Fruit fly (Drosophila melanogaster) whole organism, embryonic: ENCODE data around the gene obst-F.
A peak's percentile ranks its signal among the peaks of the same experiment; 100 is the strongest.

Experiments used
- Bgb ChIP-seq: fragments of 200-800 bp; sonication (Bioruptor generic); IDR thresholded peaks from 2 replicates; pipeline ENCODE4 v1.3.6; 2022; ENCODE audit warnings: missing biosample characterization, missing genetic modification characterization; ENCODE audit not compliant: partially characterized antibody
- CG10274 ChIP-seq: fragments of 200-800 bp; sonication (Bioruptor generic); optimal IDR thresholded peaks from 3 replicates; lab custom pipeline; 2017; ENCODE audit warnings: missing biosample characterization, mild to moderate bottlenecking, missing genetic modification characterization
- CG10654 ChIP-seq: fragments of 200-800 bp; sonication (Bioruptor generic); optimal IDR thresholded peaks from 2 replicates; lab custom pipeline; 2016; ENCODE audit warnings: missing biosample characterization, missing genetic modification characterization
- CG10979 ChIP-seq: fragments of 200-800 bp; sonication (Bioruptor generic); optimal IDR thresholded peaks from 2 replicates; lab custom pipeline; 2018; ENCODE audit warnings: missing biosample characterization, mild to moderate bottlenecking, missing genetic modification characterization, moderate library complexity
- CG11093 ChIP-seq: fragments of 200-800 bp; sonication (Bioruptor generic); IDR thresholded peaks from 3 replicates; pipeline ENCODE4 v1.3.6; 2022; ENCODE audit warnings: missing biosample characterization, missing genetic modification characterization
- CG11504 ChIP-seq: fragments of 200-800 bp; sonication (Bioruptor generic); optimal IDR thresholded peaks from 3 replicates; lab custom pipeline; 2019; ENCODE audit warnings: missing biosample characterization, mild to moderate bottlenecking, missing genetic modification characterization, moderate library complexity
- CG12071 ChIP-seq: fragments of 200-800 bp; sonication (Bioruptor generic); optimal IDR thresholded peaks from 3 replicates; lab custom pipeline; 2018; ENCODE audit warnings: missing biosample characterization, mild to moderate bottlenecking, missing genetic modification characterization
- CG15269 ChIP-seq: fragments of 200-800 bp; sonication (Bioruptor generic); optimal IDR thresholded peaks from 2 replicates; lab custom pipeline; 2018; ENCODE audit warnings: missing biosample characterization, mild to moderate bottlenecking, missing genetic modification characterization, moderate library complexity
- CG17328 ChIP-seq: fragments of 200-800 bp; sonication (Bioruptor generic); IDR thresholded peaks from 2 replicates; pipeline ENCODE4 v1.3.6; 2022; ENCODE audit warnings: missing biosample characterization, missing genetic modification characterization
- CG17912 ChIP-seq: fragments of 200-800 bp; sonication (Bioruptor generic); optimal IDR thresholded peaks from 2 replicates; lab custom pipeline; 2018; ENCODE audit warnings: missing biosample characterization, mild to moderate bottlenecking, missing genetic modification characterization
- CG18262 ChIP-seq: fragments of 200-800 bp; optimal IDR thresholded peaks from 3 replicates; lab custom pipeline; 2019; ENCODE audit warnings: missing biosample characterization, mild to moderate bottlenecking, missing genetic modification characterization, moderate library complexity
- CG18764 ChIP-seq: fragments of 200-800 bp; sonication (Bioruptor generic); optimal IDR thresholded peaks from 3 replicates; lab custom pipeline; 2016; ENCODE audit warnings: missing biosample characterization, missing genetic modification characterization
- CG2116 ChIP-seq: fragments of 200-800 bp; sonication (Bioruptor generic); optimal IDR thresholded peaks from 3 replicates; lab custom pipeline; 2018; ENCODE audit warnings: missing biosample characterization, mild to moderate bottlenecking, missing genetic modification characterization
- CG2199 ChIP-seq: fragments of 200-800 bp; sonication (Bioruptor generic); IDR thresholded peaks from 3 replicates; pipeline ENCODE4 v1.3.6; 2022; ENCODE audit warnings: missing biosample characterization, missing genetic modification characterization
- CG2875 ChIP-seq: fragments of 200-800 bp; sonication (Bioruptor generic); optimal IDR thresholded peaks from 2 replicates; lab custom pipeline; 2017; ENCODE audit warnings: missing biosample characterization, mild to moderate bottlenecking, missing genetic modification characterization, missing genetic modification reagents
- CG30020 ChIP-seq: fragments of 200-800 bp; optimal IDR thresholded peaks from 2 replicates; lab custom pipeline; 2019; ENCODE audit warnings: missing biosample characterization, mild to moderate bottlenecking, missing genetic modification characterization, moderate library complexity
- CG32767 ChIP-seq: fragments of 200-800 bp; sonication (Bioruptor generic); IDR thresholded peaks from 2 replicates; pipeline ENCODE4 v1.3.6; 2022; ENCODE audit warnings: missing biosample characterization, missing genetic modification characterization
- CG6254 ChIP-seq: fragments of 200-800 bp; sonication (Bioruptor generic); optimal IDR thresholded peaks from 3 replicates; lab custom pipeline; 2017; ENCODE audit warnings: mild to moderate bottlenecking, missing biosample characterization, missing genetic modification reagents, missing genetic modification characterization
- CG9727 ChIP-seq: fragments of 200-800 bp; sonication (Bioruptor generic); optimal IDR thresholded peaks from 3 replicates; lab custom pipeline; 2017; ENCODE audit warnings: missing biosample characterization, mild to moderate bottlenecking, missing genetic modification characterization
- CG9876 ChIP-seq: fragments of 200-800 bp; sonication (Bioruptor generic); optimal IDR thresholded peaks from 2 replicates; lab custom pipeline; 2016; ENCODE audit warnings: missing biosample characterization, missing genetic modification characterization
- D19A ChIP-seq: fragments of 200-800 bp; optimal IDR thresholded peaks from 3 replicates; lab custom pipeline; 2019; ENCODE audit warnings: missing biosample characterization, mild to moderate bottlenecking, missing genetic modification characterization, moderate library complexity
- Dip3 ChIP-seq: fragments of 200-800 bp; sonication (Bioruptor generic); optimal IDR thresholded peaks from 3 replicates; lab custom pipeline; 2016; ENCODE audit warnings: missing biosample characterization, missing genetic modification characterization
- Doc2 ChIP-seq: fragments of 200-800 bp; sonication (Bioruptor generic); IDR thresholded peaks from 2 replicates; pipeline ENCODE4 v1.3.6; 2022; ENCODE audit warnings: missing biosample characterization, missing genetic modification characterization
- Elba2 ChIP-seq: fragments of 200-800 bp; sonication (Bioruptor generic); optimal IDR thresholded peaks from 3 replicates; lab custom pipeline; 2016; ENCODE audit warnings: missing biosample characterization, missing genetic modification characterization
- Fer1 ChIP-seq: fragments of 200-800 bp; sonication (Bioruptor generic); optimal IDR thresholded peaks from 2 replicates; lab custom pipeline; 2017; ENCODE audit warnings: missing biosample characterization, mild to moderate bottlenecking, missing genetic modification characterization
- Fer3 ChIP-seq: fragments of 200-800 bp; sonication (Bioruptor generic); optimal IDR thresholded peaks from 2 replicates; lab custom pipeline; 2018; ENCODE audit warnings: missing biosample characterization, mild to moderate bottlenecking, missing genetic modification characterization, moderate library complexity
- Lhr ChIP-seq: fragments of 200-800 bp; sonication (Bioruptor generic); optimal IDR thresholded peaks from 3 replicates; lab custom pipeline; 2017; ENCODE audit warnings: mild to moderate bottlenecking, missing biosample characterization, missing genetic modification reagents, missing genetic modification characterization
- Meics ChIP-seq: fragments of 200-800 bp; sonication (Bioruptor generic); optimal IDR thresholded peaks from 2 replicates; lab custom pipeline; 2017; ENCODE audit warnings: missing biosample characterization, mild to moderate bottlenecking, missing genetic modification characterization
- Mrtf ChIP-seq: fragments of 200-800 bp; sonication (Bioruptor generic); IDR thresholded peaks from 3 replicates; pipeline ENCODE4 v1.3.6; 2022; ENCODE audit warnings: missing biosample characterization, missing genetic modification characterization
- NC2β ChIP-seq: fragments of 200-800 bp; sonication (Bioruptor generic); optimal IDR thresholded peaks from 2 replicates; lab custom pipeline; 2016; ENCODE audit warnings: missing biosample characterization, missing genetic modification characterization
- Oaz ChIP-seq: fragments of 200-800 bp; sonication (Bioruptor generic); IDR thresholded peaks from 2 replicates; pipeline ENCODE4 v1.3.6; 2022; ENCODE audit warnings: missing biosample characterization, missing genetic modification characterization
- Poxn ChIP-seq: fragments of 200-800 bp; sonication (Bioruptor generic); IDR thresholded peaks from 2 replicates; pipeline ENCODE4 v1.3.6; 2022; ENCODE audit warnings: missing biosample characterization, missing genetic modification characterization
- Sry-δ ChIP-seq: fragments of 200-800 bp; sonication (Bioruptor generic); optimal IDR thresholded peaks from 2 replicates; lab custom pipeline; 2016; ENCODE audit warnings: missing biosample characterization, missing genetic modification characterization
- Tbp ChIP-seq: fragments of >200 bp; optimal IDR thresholded peaks from 2 replicates; lab custom pipeline; 2018; ENCODE audit warnings: missing biosample characterization, missing genetic modification characterization
- Usf ChIP-seq: fragments of 200-800 bp; sonication (Bioruptor generic); optimal IDR thresholded peaks from 2 replicates; lab custom pipeline; 2017; ENCODE audit warnings: missing genotype, missing biosample characterization, missing genetic modification characterization
- ab ChIP-seq: fragments of 200-800 bp; sonication (Bioruptor generic); optimal IDR thresholded peaks from 2 replicates; lab custom pipeline; 2016; ENCODE audit warnings: missing biosample characterization, missing genetic modification characterization
- bowl ChIP-seq: fragments of 200-800 bp; sonication (Bioruptor generic); IDR thresholded peaks from 2 replicates; pipeline ENCODE4 v1.3.6; 2022; ENCODE audit warnings: missing biosample characterization, missing genetic modification characterization
- cwo ChIP-seq: fragments of 200-800 bp; sonication (Bioruptor generic); optimal IDR thresholded peaks from 3 replicates; lab custom pipeline; 2017; ENCODE audit warnings: missing biosample characterization, missing genetic modification characterization, mild to moderate bottlenecking, moderate library complexity, missing genetic modification reagents
- dati ChIP-seq: fragments of 200-800 bp; sonication (Bioruptor generic); IDR thresholded peaks from 2 replicates; pipeline ENCODE4 v1.3.6; 2022; ENCODE audit warnings: missing biosample characterization, missing genetic modification characterization
- maf-S ChIP-seq: fragments of 200-800 bp; sonication (Bioruptor generic); optimal IDR thresholded peaks from 2 replicates; lab custom pipeline; 2016; ENCODE audit warnings: missing biosample characterization, missing genetic modification characterization
- nom ChIP-seq: fragments of 200-800 bp; sonication (Bioruptor generic); optimal IDR thresholded peaks from 2 replicates; lab custom pipeline; 2017; ENCODE audit warnings: missing biosample characterization, missing genetic modification characterization, mild to moderate bottlenecking, moderate library complexity, missing genetic modification reagents
- pb ChIP-seq: fragments of 200-800 bp; sonication (Bioruptor generic); optimal IDR thresholded peaks from 3 replicates; lab custom pipeline; 2016; ENCODE audit warnings: missing biosample characterization, missing genetic modification characterization
- phol ChIP-seq: fragments of 200-800 bp; sonication (Bioruptor generic); optimal IDR thresholded peaks from 3 replicates; lab custom pipeline; 2018; ENCODE audit warnings: missing biosample characterization, mild to moderate bottlenecking, missing genetic modification characterization, moderate library complexity
- run ChIP-seq: fragments of 200-800 bp; sonication (Bioruptor generic); optimal IDR thresholded peaks from 3 replicates; lab custom pipeline; 2018; ENCODE audit warnings: missing biosample characterization, mild to moderate bottlenecking, missing genetic modification characterization
- ssp ChIP-seq: fragments of 200-800 bp; sonication (Bioruptor generic); IDR thresholded peaks from 2 replicates; pipeline ENCODE4 v1.3.6; 2022; ENCODE audit warnings: missing biosample characterization, missing genetic modification characterization
- stc ChIP-seq: fragments of 200-800 bp; sonication (Bioruptor generic); IDR thresholded peaks from 2 replicates; pipeline ENCODE4 v1.3.6; 2022; ENCODE audit warnings: missing biosample characterization, missing genetic modification characterization
- stwl ChIP-seq: fragments of 200-800 bp; sonication (Bioruptor generic); optimal IDR thresholded peaks from 3 replicates; lab custom pipeline; 2018; ENCODE audit warnings: missing biosample characterization, mild to moderate bottlenecking, missing genetic modification characterization, moderate library complexity
- sug ChIP-seq: fragments of 200-800 bp; optimal IDR thresholded peaks from 2 replicates; lab custom pipeline; 2019; ENCODE audit warnings: missing biosample characterization, mild to moderate bottlenecking, missing genetic modification characterization, moderate library complexity
- tin ChIP-seq: fragments of 200-800 bp; sonication (Bioruptor generic); optimal IDR thresholded peaks from 3 replicates; lab custom pipeline; 2016; ENCODE audit warnings: missing biosample characterization, missing genetic modification characterization
- tio ChIP-seq: fragments of 200-800 bp; sonication (Bioruptor generic); optimal IDR thresholded peaks from 2 replicates; lab custom pipeline; 2017; ENCODE audit warnings: missing biosample characterization, missing genetic modification characterization, inconsistent platforms

The obst-F gene

DNA sequence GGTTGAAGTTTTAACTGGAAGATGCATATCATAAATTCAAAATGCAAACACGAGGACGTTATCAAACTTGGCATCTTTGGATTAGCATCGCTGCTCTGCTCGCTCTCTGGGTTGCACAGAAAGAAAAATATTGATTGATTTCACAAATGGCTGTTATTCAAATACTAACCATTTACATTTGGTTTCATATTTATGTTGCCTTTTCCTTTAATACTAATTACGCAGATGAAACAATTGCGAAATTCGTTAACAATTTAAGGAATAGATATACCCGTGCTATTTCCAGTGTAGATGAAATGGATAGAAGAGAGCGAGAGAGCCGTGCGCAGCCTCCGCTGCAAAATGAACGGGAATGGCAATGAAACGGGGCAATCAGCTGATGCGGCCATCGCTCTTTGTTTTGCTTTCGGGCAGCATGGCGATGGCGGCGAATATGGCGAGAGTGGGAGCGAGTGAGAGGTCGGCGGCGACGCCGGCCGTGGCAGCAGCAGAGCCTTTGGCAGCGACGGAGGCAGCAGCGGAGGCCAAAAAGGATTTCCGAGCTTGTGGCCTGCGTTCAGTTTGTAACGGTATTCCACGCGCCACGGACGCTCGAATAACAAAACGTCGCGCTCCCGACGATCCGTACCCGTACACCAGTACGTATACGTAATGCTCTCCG lies 46.2 kb upstream of the obst-F start, which contains the start of gene rdgC (continued):
- TF ChIP-seq CG10654 (GFP tag; lab: Kevin White, UChicago) (peak; percentile 94), CG11504 (tag; lab: Kevin White, UChicago) (peak; percentile 96), Poxn (GFP tag; lab: Robert Waterston, UW) (peak; percentile 81), Usf (GFP tag; lab: Kevin White, UChicago) (peak; percentile 68), nom (GFP tag; lab: Kevin White, UChicago) (no peak), CG9876 (GFP tag; lab: Kevin White, UChicago) (peak; percentile 92), stc (GFP tag; lab: Robert Waterston, UW) (peak; percentile 97), Sry-δ (peak; percentile 73), tio (GFP tag; lab: Kevin White, UChicago) (peak; percentile 92), Lhr (GFP tag; lab: Kevin White, UChicago) (peak; percentile 70), ssp (GFP tag; lab: Robert Waterston, UW) (peak; percentile 83), Oaz (GFP tag; lab: Robert Waterston, UW) (peak; percentile 94), D19A (tag; lab: Kevin White, UChicago) (peak; percentile 93), CG2116 (GFP tag; lab: Kevin White, UChicago) (peak; percentile 74), bowl (GFP tag; lab: Robert Waterston, UW) (peak; percentile 91), CG18764 (GFP tag; lab: Kevin White, UChicago) (peak; percentile 95), Fer1 (GFP tag; lab: Kevin White, UChicago) (peak; percentile 96), maf-S (GFP tag; lab: Kevin White, UChicago) (peak; percentile 94), CG12071 (GFP tag; lab: Kevin White, UChicago) (peak; percentile 98), Elba2 (GFP tag; lab: Kevin White, UChicago) (peak; percentile 15), CG32767 (GFP tag; lab: Robert Waterston, UW) (peak; percentile 95), stwl (tag; lab: Kevin White, UChicago) (no peak), tin (GFP tag; lab: Kevin White, UChicago) (peak; percentile 94), CG6254 (GFP tag; lab: Kevin White, UChicago) (peak; percentile 85), dati (GFP tag; lab: Robert Waterston, UW) (peak; percentile 94), CG9727 (peak; percentile 93), sug (tag; lab: Kevin White, UChicago) (peak; percentile 76), CG2199 (GFP tag; lab: Robert Waterston, UW) (peak; percentile 95), ab (GFP tag; lab: Kevin White, UChicago) (peak; percentile 33), CG15269 (tag; lab: Kevin White, UChicago) (peak; percentile 96), Tbp (no peak), Doc2 (GFP tag; lab: Robert Waterston, UW) (peak; percentile 89), pb (GFP tag; lab: Kevin White, UChicago) (peak; percentile 94), CG17912 (GFP tag; lab: Kevin White, UChicago) (peak; percentile 83), CG17328 (GFP tag; lab: Robert Waterston, UW) (peak; percentile 96), Meics (GFP tag; lab: Kevin White, UChicago) (peak; percentile 97), CG11093 (GFP tag; lab: Robert Waterston, UW) (peak; percentile 91), Fer3 (tag; lab: Kevin White, UChicago) (peak; percentile 97), CG10979 (tag; lab: Kevin White, UChicago) (peak; percentile 91), Dip3 (GFP tag; lab: Kevin White, UChicago) (peak; percentile 94), cwo (peak; percentile 95), CG10274 (GFP tag; lab: Kevin White, UChicago) (peak; percentile 83), CG2875 (GFP tag; lab: Kevin White, UChicago) (peak; percentile 88), CG30020 (peak; percentile 54), NC2β (GFP tag; lab: Kevin White, UChicago) (peak; percentile 93), Bgb (GFP tag; lab: Robert Waterston, UW) (peak; percentile 11; the same call in 1 of the 2 replicates), phol (peak; percentile 94), CG18262 (tag; lab: Kevin White, UChicago) (peak; percentile 92), Mrtf (peak; percentile 96), run (tag; lab: Kevin White, UChicago) (peak; percentile 93)
